Worm (Caenorhabditis elegans) whole organism, late embryonic: ENCODE results near the gene tbx-35.
"Not testable (repeated sequence)": the region's sequence is repeated elsewhere in the genome, so short reads cannot be mapped to it uniquely, and the experiment has no call there.

Source experiments
- F13H6.1 ChIP-seq: sonication (generic microtip); optimal IDR thresholded peaks from 2 replicates; lab custom pipeline; 2016; ENCODE audit warnings: missing genetic modification characterization, missing compliant biosample characterization
- K02D7.2 ChIP-seq: sonication (generic microtip); optimal IDR thresholded peaks from 2 replicates; lab custom pipeline; 2017; ENCODE audit warnings: mild to moderate bottlenecking, missing genetic modification characterization, missing compliant biosample characterization
- T23F11.4 ChIP-seq: fragments of 200-800 bp; sonication (Bioruptor generic); optimal IDR thresholded peaks from 2 replicates; lab custom pipeline; 2018; ENCODE audit warnings: mild to moderate bottlenecking, missing genetic modification characterization, missing compliant biosample characterization
- Y22D7AL.16 ChIP-seq: sonication (generic microtip); optimal IDR thresholded peaks from 2 replicates; lab custom pipeline; 2016; ENCODE audit warnings: missing genetic modification characterization, missing compliant biosample characterization
- ahr-1 ChIP-seq: sonication (generic microtip); optimal IDR thresholded peaks from 2 replicates; lab custom pipeline; 2016; ENCODE audit warnings: missing genetic modification characterization, missing compliant biosample characterization
- ama-1 ChIP-seq: fragments of 150-350 bp; optimal IDR thresholded peaks from 2 replicates; lab custom pipeline; 2014
- ceh-19 ChIP-seq: fragments of 200-800 bp; sonication (Bioruptor generic); optimal IDR thresholded peaks from 2 replicates; lab custom pipeline; 2018; ENCODE audit warnings: mild to moderate bottlenecking, missing genetic modification characterization, missing compliant biosample characterization
- ceh-2 ChIP-seq: sonication (generic microtip); optimal IDR thresholded peaks from 2 replicates; lab custom pipeline; 2016; ENCODE audit warnings: missing genotype, missing genetic modification characterization, missing compliant biosample characterization
- ceh-24 ChIP-seq: sonication (generic microtip); optimal IDR thresholded peaks from 2 replicates; lab custom pipeline; 2016; ENCODE audit warnings: mild to moderate bottlenecking, missing genetic modification characterization, missing compliant biosample characterization
- ceh-31 ChIP-seq: sonication (generic microtip); optimal IDR thresholded peaks from 2 replicates; lab custom pipeline; 2016; ENCODE audit warnings: missing genetic modification characterization, missing compliant biosample characterization
- ceh-34 ChIP-seq: sonication (generic microtip); optimal IDR thresholded peaks from 2 replicates; lab custom pipeline; 2016; ENCODE audit warnings: mild to moderate bottlenecking, missing genetic modification characterization, missing compliant biosample characterization
- ceh-48 ChIP-seq: sonication (generic microtip); optimal IDR thresholded peaks from 2 replicates; lab custom pipeline; 2016; ENCODE audit warnings: missing genetic modification characterization, inconsistent platforms, missing compliant biosample characterization
- che-1 ChIP-seq: sonication (generic microtip); optimal IDR thresholded peaks from 2 replicates; lab custom pipeline; 2016; ENCODE audit warnings: mild to moderate bottlenecking, missing genetic modification characterization, missing compliant biosample characterization
- dmd-4 ChIP-seq: sonication (generic microtip); optimal IDR thresholded peaks from 2 replicates; lab custom pipeline; 2016; ENCODE audit warnings: borderline replicate concordance, missing genetic modification characterization, missing compliant biosample characterization
- fkh-6 ChIP-seq: sonication (generic microtip); optimal IDR thresholded peaks from 2 replicates; lab custom pipeline; 2016; ENCODE audit warnings: missing genetic modification characterization, missing compliant biosample characterization
- hlh-13 ChIP-seq: fragments of 200-800 bp; sonication (Bioruptor generic); optimal IDR thresholded peaks from 2 replicates; lab custom pipeline; 2018; ENCODE audit warnings: mild to moderate bottlenecking, missing genetic modification characterization, missing compliant biosample characterization
- hlh-30 ChIP-seq: sonication (generic microtip); optimal IDR thresholded peaks from 2 replicates; lab custom pipeline; 2017; ENCODE audit warnings: antibody characterized with exemption, missing genetic modification characterization, missing compliant biosample characterization; ENCODE audit not compliant: insufficient read depth
- hlh-6 ChIP-seq: sonication (generic microtip); optimal IDR thresholded peaks from 2 replicates; lab custom pipeline; 2016; ENCODE audit warnings: missing genotype, missing genetic modification characterization, missing compliant biosample characterization
- lim-6 ChIP-seq: sonication (generic microtip); optimal IDR thresholded peaks from 2 replicates; lab custom pipeline; 2016; ENCODE audit warnings: missing genetic modification characterization, missing compliant biosample characterization
- lin-11 ChIP-seq: fragments of 200-800 bp; sonication (Bioruptor generic); optimal IDR thresholded peaks from 2 replicates; lab custom pipeline; 2018; ENCODE audit warnings: mild to moderate bottlenecking, missing genetic modification characterization, missing compliant biosample characterization
- nfya-1 ChIP-seq: sonication (generic microtip); optimal IDR thresholded peaks from 2 replicates; lab custom pipeline; 2017; ENCODE audit warnings: missing genetic modification characterization, mild to moderate bottlenecking, missing compliant biosample characterization, antibody characterized with exemption, moderate library complexity
- nhr-11 ChIP-seq: fragments of 150-350 bp; optimal IDR thresholded peaks from 2 replicates; lab custom pipeline; 2014; ENCODE audit warnings: missing biosample characterization, missing genetic modification characterization
- nhr-232 ChIP-seq: sonication (generic microtip); optimal IDR thresholded peaks from 2 replicates; lab custom pipeline; 2016; ENCODE audit warnings: missing genetic modification characterization, missing compliant biosample characterization
- npax-4 ChIP-seq: sonication (generic microtip); optimal IDR thresholded peaks from 2 replicates; lab custom pipeline; 2016; ENCODE audit warnings: missing genetic modification characterization, missing compliant biosample characterization
- odd-2 ChIP-seq: sonication (generic microtip); optimal IDR thresholded peaks from 2 replicates; lab custom pipeline; 2017; ENCODE audit warnings: antibody characterized with exemption, mild to moderate bottlenecking, missing genetic modification characterization, missing compliant biosample characterization
- pat-9 ChIP-seq: fragments of 200-800 bp; sonication (Bioruptor generic); optimal IDR thresholded peaks from 2 replicates; lab custom pipeline; 2018; ENCODE audit warnings: mild to moderate bottlenecking, missing genetic modification characterization, moderate library complexity, missing compliant biosample characterization
- pax-1 ChIP-seq: fragments of 150-350 bp; optimal IDR thresholded peaks from 2 replicates; lab custom pipeline; 2014; ENCODE audit warnings: missing biosample characterization, missing genetic modification characterization
- pha-2 ChIP-seq: sonication (generic microtip); optimal IDR thresholded peaks from 2 replicates; lab custom pipeline; 2017; ENCODE audit warnings: mild to moderate bottlenecking, missing genetic modification characterization, missing compliant biosample characterization
- pha-4 ChIP-seq: fragments of 150-350 bp; optimal IDR thresholded peaks from 2 replicates; lab custom pipeline; 2018; ENCODE audit warnings: missing biosample characterization, missing genetic modification reagents, missing genetic modification characterization
- pqm-1 ChIP-seq: sonication (generic microtip); optimal IDR thresholded peaks from 2 replicates; lab custom pipeline; 2016; ENCODE audit warnings: missing genetic modification characterization, missing compliant biosample characterization
- pros-1 ChIP-seq: fragments of 150-350 bp; optimal IDR thresholded peaks from 2 replicates; lab custom pipeline; 2014; ENCODE audit warnings: missing biosample characterization, missing genetic modification reagents, missing genetic modification characterization
- sox-2 ChIP-seq: fragments of 200-800 bp; sonication (Bioruptor generic); IDR thresholded peaks from 2 replicates; pipeline ENCODE4 v1.3.6; 2022; ENCODE audit warnings: missing genetic modification reagents, missing genetic modification characterization, missing compliant biosample characterization
- tbx-2 ChIP-seq: sonication (generic microtip); optimal IDR thresholded peaks from 2 replicates; lab custom pipeline; 2016; ENCODE audit warnings: missing genetic modification characterization, missing compliant biosample characterization
- tbx-7 ChIP-seq: sonication (generic microtip); optimal IDR thresholded peaks from 2 replicates; lab custom pipeline; 2016; ENCODE audit warnings: missing genotype, missing genetic modification characterization, missing compliant biosample characterization
- unc-3 ChIP-seq, 2 experiments: fragments of 200-800 bp in 1 of 2; sonication (Bioruptor generic) in 1 of 2; sonication (generic microtip) in 1 of 2; conservative IDR thresholded peaks in 1 of 2; optimal IDR thresholded peaks in 1 of 2; 2 replicates each; pipeline versions ENCODE4 v1.3.6 to Lab custom; 2016 to 2022; ENCODE audit warnings: missing compliant biosample characterization in 2 of 2, missing genetic modification characterization in 2 of 2, missing genetic modification reagents in 1 of 2
- unc-86 ChIP-seq: sonication (generic microtip); optimal IDR thresholded peaks from 2 replicates; lab custom pipeline; 2016; ENCODE audit warnings: missing genetic modification characterization, missing compliant biosample characterization
- ztf-16 ChIP-seq: sonication (generic microtip); optimal IDR thresholded peaks from 2 replicates; lab custom pipeline; 2017; ENCODE audit warnings: missing genetic modification characterization, missing compliant biosample characterization

The tbx-35 gene

DNA sequence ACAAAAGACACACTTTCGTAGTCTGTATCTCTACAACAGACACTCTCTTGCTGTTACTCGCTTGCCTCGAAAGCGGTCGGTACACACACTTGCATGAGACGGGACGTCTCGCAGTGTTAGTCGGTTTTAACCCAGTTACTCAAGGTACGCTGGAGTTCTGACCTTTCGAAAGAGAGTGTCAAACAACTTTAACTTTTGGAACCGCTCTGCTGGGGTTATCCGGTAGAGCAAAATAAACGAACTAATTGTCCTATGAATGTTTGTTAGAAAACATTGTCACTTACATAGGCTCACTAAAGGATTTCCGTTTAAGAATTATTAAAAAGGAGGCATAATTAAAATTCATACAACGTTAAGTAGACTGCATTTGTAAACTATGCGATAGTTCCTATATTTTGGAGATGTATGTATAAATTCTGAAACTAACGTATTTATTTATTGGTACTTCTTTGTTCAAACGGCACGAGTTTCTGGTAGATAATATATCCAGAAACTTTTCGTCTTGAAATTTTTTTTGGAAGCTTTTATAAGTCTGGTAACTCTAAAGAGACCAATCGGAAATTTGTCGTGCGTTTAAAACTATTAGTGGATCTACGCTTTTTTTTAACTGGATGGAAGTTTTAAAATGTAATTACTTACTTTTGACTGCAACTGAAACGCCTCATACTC lies 18.4 kb upstream of the tbx-35 start (continued):
- TF ChIP-seq ahr-1 (tag; lab: Kevin White, UChicago) (peak; percentile 3), F13H6.1 (tag; lab: Kevin White, UChicago) (peak; percentile 44), hlh-30 (tag; lab: Kevin White, UChicago) (peak; percentile 3), dmd-4 (no peak), nhr-11 (peak; percentile 75), pax-1 (peak; percentile 59), odd-2 (tag; lab: Kevin White, UChicago) (no peak), ceh-34 (tag; lab: Kevin White, UChicago) (peak; percentile 91), che-1 (tag; lab: Kevin White, UChicago) (peak; percentile 59), T23F11.4 (peak; percentile 69), pros-1 (peak; percentile 97), tbx-2 (peak; percentile 95), K02D7.2 (tag; lab: Kevin White, UChicago) (peak; percentile 71), nfya-1 (tag; lab: Kevin White, UChicago) (peak; percentile 89), ceh-24 (tag; lab: Kevin White, UChicago) (peak; percentile 23), lin-11 (tag; lab: Kevin White, UChicago) (peak; percentile 68), sox-2 (peak; percentile 57), pat-9 (peak; percentile 79), fkh-6 (tag; lab: Kevin White, UChicago) (peak; percentile 82), Y22D7AL.16 (peak; percentile 58), pha-4 (tag; lab: Kevin White, UChicago) (no peak), hlh-6 (peak; percentile 48), unc-3 (GFP tag; conservative IDR thresholded peaks at IDR 0.05; lab: Robert Waterston, UW) (peak; percentile 59), unc-3 (tag; optimal IDR thresholded peaks at IDR 0.05; lab: Kevin White, UChicago) (peak; percentile 55), ceh-31 (tag; lab: Kevin White, UChicago) (peak; percentile 91), ztf-16 (tag; lab: Kevin White, UChicago) (peak; percentile 77), pqm-1 (tag; lab: Kevin White, UChicago) (peak; percentile 77)

DNA sequence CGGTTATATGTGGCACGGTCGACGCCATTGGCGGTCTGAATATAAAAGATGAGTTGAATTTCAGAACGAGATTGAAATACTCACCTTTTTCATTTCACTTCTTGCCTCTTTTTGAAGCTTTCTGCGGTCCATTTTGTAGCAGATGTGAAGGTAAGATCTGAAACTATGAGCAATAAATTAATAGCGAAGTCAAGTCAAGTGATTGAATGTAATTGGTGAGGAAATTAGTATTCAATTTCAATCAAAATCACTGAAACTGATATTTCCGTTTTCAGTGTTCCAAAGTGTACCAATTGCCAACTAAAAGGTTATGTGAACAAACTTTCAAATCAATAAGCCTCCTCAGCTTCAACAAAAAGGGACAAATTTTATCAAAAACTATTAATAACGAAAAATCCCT lies 16.5 kb upstream of the tbx-35 start, which contains the start of gene C17C3.24:
TSS of gene C17C3.24 (minus strand) at position 101 of the 400 bp plus-strand sequence.
- TF ChIP-seq nfya-1 (tag; lab: Kevin White, UChicago) = no peak
- TF ChIP-seq pha-2 (tag; lab: Kevin White, UChicago) = no peak
- no peak for TF ChIP-seq npax-4
- TF ChIP-seq ceh-2 = no peak
- no peak for TF ChIP-seq unc-86 (tag; lab: Kevin White, UChicago)
- no peak for TF ChIP-seq fkh-6 (tag; lab: Kevin White, UChicago)
- no peak for TF ChIP-seq ama-1 (lab: Kevin White, UChicago)
- TF ChIP-seq che-1 (tag; lab: Kevin White, UChicago) = no peak
- TF ChIP-seq tbx-7 = no peak
- no peak for TF ChIP-seq pat-9
- TF ChIP-seq sox-2 = no peak
- TF ChIP-seq nhr-232 (tag; lab: Kevin White, UChicago) = no peak
- no peak for TF ChIP-seq ceh-19 (GFP tag; lab: Kevin White, UChicago)
- TF ChIP-seq lin-11 (tag; lab: Kevin White, UChicago) = no peak
- no peak for TF ChIP-seq lim-6
- no peak for TF ChIP-seq ceh-48 (tag; lab: Kevin White, UChicago)
- TF ChIP-seq nhr-11 = no peak
- no peak for TF ChIP-seq hlh-13 (GFP tag; lab: Kevin White, UChicago)

DNA sequence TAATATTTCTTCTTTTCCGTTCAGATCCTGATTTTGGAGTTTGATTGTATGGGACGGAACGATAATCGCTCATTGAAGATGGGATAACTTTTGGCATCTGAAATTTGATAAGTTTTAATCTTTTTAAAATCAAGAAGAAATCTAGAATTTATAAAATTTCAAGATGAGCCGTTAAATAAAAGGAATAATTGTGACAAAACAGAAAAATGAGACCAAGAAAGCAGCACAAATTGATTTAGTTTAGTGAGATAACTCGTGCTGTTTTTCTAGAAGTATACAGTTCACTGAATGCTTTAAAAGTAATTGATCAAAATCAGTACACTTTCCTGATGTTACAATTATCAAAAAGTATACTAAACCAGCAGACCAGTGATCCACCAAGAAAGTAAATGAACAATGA lies 14.9 kb upstream of the tbx-35 start, which contains the start of gene hlh-27:
TSS of gene hlh-27 (minus strand) at position 101 of the 400 bp plus-strand sequence.
- not testable (repeated sequence) for TF ChIP-seq ceh-19 (GFP tag; lab: Kevin White, UChicago); fkh-6 (tag; lab: Kevin White, UChicago); nhr-232 (tag; lab: Kevin White, UChicago)
